Worm (Caenorhabditis elegans) whole organism, L4/young adult: ENCODE data around the gene F48F7.6.

Source experiments
- W03F9.2 ChIP-seq: fragments of 150-350 bp; optimal IDR thresholded peaks from 2 replicates; lab custom pipeline; 2014; ENCODE audit warnings: missing biosample characterization, missing genetic modification characterization
- dao-5 ChIP-seq: sonication (generic microtip); optimal IDR thresholded peaks from 2 replicates; lab custom pipeline; 2016; ENCODE audit warnings: missing genotype, missing genetic modification characterization, moderate library complexity, missing compliant biosample characterization
- him-1 ChIP-seq: sonication (generic microtip); optimal IDR thresholded peaks from 2 replicates; lab custom pipeline; 2016; ENCODE audit warnings: missing genotype, missing genetic modification reagents, missing genetic modification characterization, missing compliant biosample characterization

DNA sequence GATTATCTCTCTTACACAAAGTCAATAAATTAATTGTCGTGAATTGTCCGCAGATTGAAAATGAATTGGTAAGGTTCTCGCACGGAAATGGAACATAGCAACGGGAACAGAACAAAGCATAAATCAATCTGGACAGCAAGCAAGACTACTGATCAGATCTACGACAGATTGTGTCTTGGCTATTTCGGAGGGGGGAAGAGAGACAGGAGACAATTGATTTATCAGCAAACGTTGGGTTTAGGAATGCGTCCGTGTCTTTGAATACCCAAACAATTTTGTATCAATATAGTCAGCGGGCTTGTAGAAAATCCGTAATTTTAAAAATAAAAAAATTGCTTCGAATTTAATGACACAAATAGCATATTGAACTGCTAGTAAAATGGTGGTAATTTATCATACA lies 36.3 kb upstream of the F48F7.6 start:
- TF ChIP-seq him-1 (tag; lab: Kevin White, UChicago) = no peak
- no peak for TF ChIP-seq W03F9.2 (tag; lab: Kevin White, UChicago)
- no peak for TF ChIP-seq dao-5 (tag; lab: Kevin White, UChicago)
